Worm (Caenorhabditis elegans) whole organism, L1 larva: ENCODE results near the gene F35C11.3.

Experiments used
- F16B12.6 ChIP-seq: fragments of 150-350 bp; optimal IDR thresholded peaks from 2 replicates; lab custom pipeline; 2014; ENCODE audit warnings: missing biosample characterization, missing genetic modification characterization
- blmp-1 ChIP-seq: fragments of 150-350 bp; optimal IDR thresholded peaks from 2 replicates; lab custom pipeline; 2014; ENCODE audit warnings: missing biosample characterization, missing genetic modification characterization
- ceh-8 ChIP-seq: fragments of 200-800 bp; sonication (Bioruptor generic); optimal IDR thresholded peaks from 2 replicates; lab custom pipeline; 2018; ENCODE audit warnings: mild to moderate bottlenecking, missing genetic modification characterization, moderate library complexity, missing compliant biosample characterization
- ceh-82 ChIP-seq, 3 experiments: fragments of 150-350 bp in 1 of 3; sonication (generic microtip) in 2 of 3; optimal IDR thresholded peaks; 2 replicates each; lab custom pipeline; 2014 to 2017; ENCODE audit warnings: missing biosample characterization in 3 of 3, missing genetic modification characterization in 3 of 3
- ceh-90 ChIP-seq: sonication (generic microtip); optimal IDR thresholded peaks from 2 replicates; lab custom pipeline; 2016; ENCODE audit warnings: missing genetic modification characterization, missing compliant biosample characterization
- ces-1 ChIP-seq: fragments of 150-350 bp; optimal IDR thresholded peaks from 2 replicates; lab custom pipeline; 2014; ENCODE audit warnings: missing biosample characterization, missing genetic modification reagents, missing genetic modification characterization
- dsc-1 ChIP-seq: sonication (generic microtip); optimal IDR thresholded peaks from 2 replicates; lab custom pipeline; 2016; ENCODE audit warnings: mild to moderate bottlenecking, missing genetic modification characterization, missing compliant biosample characterization
- efl-1 ChIP-seq, 4 experiments: fragments of 150-350 bp; optimal IDR thresholded peaks in 3 of 4; peaks in 1 of 4; 1 replicate in 1 of 4; 2 replicates in 3 of 4; lab custom pipeline; 2014; ENCODE audit warnings: missing biosample characterization in 2 of 4, missing genetic modification characterization in 2 of 4, missing genetic modification reagents in 2 of 4
- egl-13 ChIP-seq: sonication (generic microtip); optimal IDR thresholded peaks from 2 replicates; lab custom pipeline; 2016; ENCODE audit warnings: missing genotype, missing genetic modification reagents, missing genetic modification characterization, missing compliant biosample characterization
- egl-27 ChIP-seq, 2 experiments: fragments of 150-350 bp in 1 of 2; sonication (generic microtip); optimal IDR thresholded peaks; 3 replicates each; lab custom pipeline; 2017 to 2018; ENCODE audit warnings: missing biosample characterization in 2 of 2, missing genetic modification characterization in 2 of 2, missing genetic modification reagents in 2 of 2
- elt-2 ChIP-seq: sonication (generic microtip); optimal IDR thresholded peaks from 2 replicates; lab custom pipeline; 2016; ENCODE audit warnings: missing genetic modification characterization, mild to moderate bottlenecking, inconsistent platforms, missing compliant biosample characterization, missing genetic modification reagents
- elt-3 ChIP-seq, 6 experiments: fragments of 150-350 bp in 1 of 6; sonication (generic microtip); optimal IDR thresholded peaks; 2 replicates each; lab custom pipeline; 2017 to 2018; ENCODE audit warnings: missing biosample characterization in 6 of 6, missing genetic modification characterization in 6 of 6, inconsistent platforms in 1 of 6
- hlh-17 ChIP-seq: fragments of 200-800 bp; sonication (Bioruptor generic); optimal IDR thresholded peaks from 2 replicates; lab custom pipeline; 2018; ENCODE audit warnings: missing genetic modification characterization, mild to moderate bottlenecking, missing compliant biosample characterization, moderate library complexity, borderline replicate concordance
- isw-1 ChIP-seq: fragments of 200-800 bp; sonication (Bioruptor generic); IDR thresholded peaks from 2 replicates; pipeline ENCODE4 v1.3.6; 2022; ENCODE audit warnings: missing genetic modification characterization, missing compliant biosample characterization
- lin-13 ChIP-seq: fragments of 150-350 bp; optimal IDR thresholded peaks from 2 replicates; lab custom pipeline; 2014; ENCODE audit warnings: missing biosample characterization, missing genetic modification reagents, missing genetic modification characterization
- lin-14 ChIP-seq: fragments of 200-800 bp; sonication (Bioruptor generic); optimal IDR thresholded peaks from 2 replicates; lab custom pipeline; 2018; ENCODE audit warnings: mild to moderate bottlenecking, missing genetic modification characterization, moderate library complexity, missing compliant biosample characterization
- lin-35 ChIP-seq, 2 experiments: fragments of 150-350 bp; optimal IDR thresholded peaks; 2 replicates each; lab custom pipeline; 2014; ENCODE audit warnings: missing biosample characterization in 2 of 2, missing genetic modification characterization in 2 of 2, missing genetic modification reagents in 2 of 2
- lsy-2 ChIP-seq, 2 experiments: fragments of 150-350 bp; optimal IDR thresholded peaks; 2 replicates each; lab custom pipeline; 2014; ENCODE audit warnings: missing biosample characterization in 2 of 2, missing genetic modification characterization in 2 of 2
- mab-9 ChIP-seq: fragments of 200-800 bp; sonication (Bioruptor generic); IDR thresholded peaks from 2 replicates; pipeline ENCODE4 v1.3.6; 2022; ENCODE audit warnings: missing genetic modification reagents, missing genetic modification characterization, missing compliant biosample characterization
- mdl-1 ChIP-seq, 2 experiments: fragments of 150-350 bp; optimal IDR thresholded peaks; 2 replicates each; lab custom pipeline; 2014 to 2017; ENCODE audit warnings: missing biosample characterization in 2 of 2, missing genetic modification characterization in 2 of 2, inconsistent platforms in 1 of 2
- mep-1 ChIP-seq: fragments of 150-350 bp; optimal IDR thresholded peaks from 2 replicates; lab custom pipeline; 2014; ENCODE audit warnings: missing biosample characterization, missing genetic modification characterization
- nhr-11 ChIP-seq: fragments of 150-350 bp; optimal IDR thresholded peaks from 2 replicates; lab custom pipeline; 2014; ENCODE audit warnings: missing biosample characterization, missing genetic modification characterization
- nhr-19 ChIP-seq: fragments of 200-800 bp; sonication (Bioruptor generic); conservative IDR thresholded peaks from 2 replicates; pipeline ENCODE4 v1.3.6; 2022; ENCODE audit warnings: missing genetic modification characterization, missing compliant biosample characterization
- nhr-20 ChIP-seq: sonication (generic microtip); optimal IDR thresholded peaks from 2 replicates; lab custom pipeline; 2016; ENCODE audit warnings: mild to moderate bottlenecking, missing genetic modification characterization, missing compliant biosample characterization
- nhr-71 ChIP-seq: sonication (generic microtip); optimal IDR thresholded peaks from 2 replicates; lab custom pipeline; 2016; ENCODE audit warnings: mild to moderate bottlenecking, missing genetic modification characterization, moderate library complexity, missing compliant biosample characterization
- nhr-85 ChIP-seq: sonication (generic microtip); peaks from one replicate; lab custom pipeline; 2016; ENCODE audit warnings: missing genetic modification characterization, inconsistent platforms, missing compliant biosample characterization
- rnt-1 ChIP-seq: sonication (generic microtip); optimal IDR thresholded peaks from 2 replicates; lab custom pipeline; 2016; ENCODE audit warnings: mild to moderate bottlenecking, missing genetic modification characterization, moderate library complexity, missing compliant biosample characterization
- skn-1 ChIP-seq: fragments of 150-350 bp; optimal IDR thresholded peaks from 2 replicates; lab custom pipeline; 2014; ENCODE audit warnings: missing biosample characterization, missing genetic modification characterization
- snu-23 ChIP-seq: sonication (generic microtip); optimal IDR thresholded peaks from 2 replicates; lab custom pipeline; 2016; ENCODE audit warnings: missing genetic modification characterization, missing compliant biosample characterization
- sox-4 ChIP-seq: sonication (generic microtip); optimal IDR thresholded peaks from 2 replicates; lab custom pipeline; 2016; ENCODE audit warnings: missing genetic modification characterization, missing compliant biosample characterization
- sptf-1 ChIP-seq: fragments of 150-350 bp; optimal IDR thresholded peaks from 2 replicates; lab custom pipeline; 2014; ENCODE audit warnings: missing biosample characterization, missing genetic modification characterization
- tbx-2 ChIP-seq: sonication (generic microtip); optimal IDR thresholded peaks from 2 replicates; lab custom pipeline; 2016; ENCODE audit warnings: missing genetic modification characterization, missing compliant biosample characterization
- tlp-1 ChIP-seq: fragments of 150-350 bp; optimal IDR thresholded peaks from 2 replicates; lab custom pipeline; 2014; ENCODE audit warnings: missing biosample characterization, missing genetic modification characterization
- unc-62 ChIP-seq: fragments of 150-350 bp; optimal IDR thresholded peaks from 2 replicates; lab custom pipeline; 2014; ENCODE audit warnings: missing biosample characterization, missing genetic modification reagents, missing genetic modification characterization
- unc-86 ChIP-seq: sonication (generic microtip); optimal IDR thresholded peaks from 2 replicates; lab custom pipeline; 2016; ENCODE audit warnings: missing genetic modification characterization, missing compliant biosample characterization
- unc-98 ChIP-seq: fragments of 200-800 bp; sonication (Bioruptor generic); IDR thresholded peaks from 2 replicates; pipeline ENCODE4 v1.3.6; 2022; ENCODE audit warnings: missing genetic modification characterization, missing compliant biosample characterization
- vab-15 ChIP-seq: sonication (generic microtip); optimal IDR thresholded peaks from 2 replicates; lab custom pipeline; 2017; ENCODE audit warnings: missing genotype, mild to moderate bottlenecking, missing genetic modification characterization, missing compliant biosample characterization

The F35C11.3 gene

DNA sequence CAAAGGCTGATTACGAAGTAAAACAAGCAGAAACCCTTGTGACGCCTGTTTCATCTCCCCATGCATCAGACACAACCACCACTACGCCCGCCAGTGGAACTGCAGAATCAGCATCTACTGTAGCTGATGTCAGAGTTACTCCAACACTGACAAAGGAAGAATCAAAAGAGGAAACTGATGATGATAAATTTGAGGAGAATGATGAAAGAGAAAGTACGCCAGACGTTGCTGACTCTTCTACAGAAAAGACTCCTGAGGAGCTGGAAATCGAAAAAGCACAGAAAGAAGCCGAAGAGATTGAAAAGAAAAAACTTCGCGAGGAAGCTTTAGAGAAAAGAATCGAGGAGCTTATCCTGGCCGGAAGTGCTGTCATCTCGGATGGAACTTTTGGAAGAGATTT, 28.3 kb upstream of the F35C11.3 start:
- no peak for TF ChIP-seq F16B12.6 (tag; lab: Kevin White, UChicago)
- TF ChIP-seq ceh-8 (GFP tag; lab: Kevin White, UChicago), result no peak
- TF ChIP-seq isw-1 (GFP tag; lab: Robert Waterston, UW), result no peak
- no peak for TF ChIP-seq mdl-1 (tag; optimal IDR thresholded peaks at IDR 0.05; lab: Kevin White, UChicago)
- TF ChIP-seq ces-1, result no peak

DNA sequence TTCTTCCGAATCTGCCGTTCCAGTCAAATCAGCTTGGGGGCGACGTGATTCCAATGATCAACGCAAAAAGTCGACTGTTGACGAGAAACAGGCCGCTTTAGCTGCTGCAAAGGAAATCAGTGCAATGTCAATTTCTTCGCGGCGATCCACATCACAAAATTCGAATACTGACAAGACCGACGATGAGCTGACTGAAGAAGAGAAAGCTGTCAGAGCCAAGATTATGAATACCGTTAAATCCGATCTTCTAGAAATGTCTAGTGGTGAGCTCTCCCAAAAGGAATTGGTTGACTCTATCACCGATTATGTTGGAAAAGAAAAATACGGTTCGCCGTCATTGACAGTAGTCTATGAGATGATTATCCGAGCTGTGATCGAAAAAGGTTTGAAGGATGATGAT, 26.3 kb upstream of the F35C11.3 start:
- TF ChIP-seq nhr-19 (GFP tag; lab: Robert Waterston, UW) (no peak), hlh-17 (GFP tag; lab: Kevin White, UChicago) (no peak), rnt-1 (tag; lab: Kevin White, UChicago) (no peak), mab-9 (GFP tag; lab: Robert Waterston, UW) (no peak), sptf-1 (tag; lab: Kevin White, UChicago) (no peak)

DNA sequence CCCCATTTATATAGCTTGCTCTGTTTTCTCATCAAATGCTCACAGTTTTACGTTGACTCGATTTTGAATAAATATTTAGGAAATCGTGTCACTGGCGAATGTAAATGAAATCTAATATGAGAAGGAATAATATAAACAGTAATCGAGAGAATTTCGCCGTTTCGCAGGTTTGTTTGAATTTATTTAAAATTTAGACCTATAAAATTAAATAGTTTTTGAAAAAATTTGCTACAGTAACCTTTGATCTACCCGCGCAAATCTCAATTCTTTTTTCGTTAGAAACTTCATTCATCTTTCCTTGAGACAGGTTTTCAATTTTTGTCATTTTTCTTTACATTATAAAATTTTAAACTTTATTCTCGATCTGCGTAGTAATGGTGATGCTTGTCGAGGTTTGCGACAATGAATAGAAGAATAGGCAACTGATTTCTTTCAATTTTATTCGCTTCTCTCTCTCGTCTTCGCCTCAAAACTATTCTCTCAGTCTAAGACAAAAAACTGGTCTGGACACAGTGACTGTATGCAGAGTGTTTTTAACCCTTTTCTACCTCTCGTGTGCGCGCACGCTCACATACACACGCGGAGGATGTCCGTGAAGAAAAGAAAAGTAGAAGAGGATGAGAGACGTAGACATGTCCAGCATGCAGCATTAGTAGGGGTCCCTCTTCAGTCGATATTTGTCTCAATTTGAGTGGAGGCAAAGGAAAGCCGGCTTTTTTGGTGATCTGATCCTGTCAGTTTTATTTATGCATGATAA, 24.1 kb upstream of the F35C11.3 start, which contains the start of gene dab-1:
Gene dab-1, plus strand, starts transcription at position 78 of the 757 bp plus-strand sequence.
- peak; percentile 0 for TF ChIP-seq tbx-2
- TF ChIP-seq egl-27 (tag; optimal IDR thresholded peaks at IDR 0.05; lab: Kevin White, UChicago), result no peak
- TF ChIP-seq sox-4 (tag; lab: Kevin White, UChicago), result no peak
- peak; percentile 46 for TF ChIP-seq snu-23 (GFP tag; lab: Kevin White, UChicago)
- TF ChIP-seq lin-14 (GFP tag; lab: Kevin White, UChicago), result peak; percentile 73
- TF ChIP-seq tlp-1 (tag; lab: Kevin White, UChicago), result no peak
- TF ChIP-seq mdl-1 (tag; optimal IDR thresholded peaks at IDR 0.05; lab: Kevin White, UChicago), result peak in 1 of 2 experiments; percentile 73
- TF ChIP-seq nhr-85 (tag; lab: Kevin White, UChicago), result peak; percentile 83
- TF ChIP-seq mep-1 (tag; lab: Kevin White, UChicago), result peak; percentile 55
- TF ChIP-seq unc-86, result no peak
- TF ChIP-seq nhr-71, result peak; percentile 34
- peak; percentile 12 for TF ChIP-seq rnt-1 (tag; lab: Kevin White, UChicago)
- TF ChIP-seq dsc-1 (tag; lab: Kevin White, UChicago), result no peak
- peak in 1 of 3 experiments; percentile 30 for TF ChIP-seq ceh-82 (tag; optimal IDR thresholded peaks at IDR 0.05; lab: Kevin White, UChicago)
- peak; percentile 37 for TF ChIP-seq nhr-20 (tag; lab: Kevin White, UChicago)
- no peak for TF ChIP-seq unc-62 (GFP tag; lab: Kevin White, UChicago)
- peak; percentile 91 for TF ChIP-seq blmp-1
- TF ChIP-seq unc-98 (GFP tag; lab: Robert Waterston, UW), result no peak
- TF ChIP-seq skn-1 (tag; lab: Kevin White, UChicago), result no peak
- TF ChIP-seq efl-1 (optimal IDR thresholded peaks at IDR 0.05; lab: Kevin White, UChicago), result peak; percentile 4 to 11
- peak in 1 of 2 experiments; percentile 69 for TF ChIP-seq efl-1 (GFP tag; optimal IDR thresholded peaks at IDR 0.05 in 1 of 2; lab: Kevin White, UChicago)
- no peak for TF ChIP-seq ceh-90 (tag; lab: Kevin White, UChicago)
- no peak for TF ChIP-seq lin-13 (GFP tag; lab: Kevin White, UChicago)
- TF ChIP-seq vab-15 (tag; lab: Kevin White, UChicago), result no peak
- no peak for TF ChIP-seq egl-13 (tag; lab: Kevin White, UChicago)
- TF ChIP-seq nhr-11 (tag; lab: Kevin White, UChicago), result no peak
- peak in 1 of 2 experiments; percentile 58 for TF ChIP-seq lin-35 (GFP tag; optimal IDR thresholded peaks at IDR 0.05; lab: Kevin White, UChicago)
- peak in 4 of 6 experiments; percentile 3 to 55 (median 18) for TF ChIP-seq elt-3 (tag; optimal IDR thresholded peaks at IDR 0.05; lab: Kevin White, UChicago)
- TF ChIP-seq elt-2 (tag; lab: Kevin White, UChicago), result no peak
- TF ChIP-seq lsy-2 (tag; optimal IDR thresholded peaks at IDR 0.05; lab: Kevin White, UChicago), result peak in 1 of 2 experiments; percentile 51
- TF ChIP-seq, all 84 proteins: peak for 15
